Worm (Caenorhabditis elegans): ENCODE data around the gene fbxa-12.

fbxa-12 gene

ce11 chrIII:2210601-2211000, 8.9 kb upstream of the fbxa-12 start:
- TF ChIP-seq Y105C5A.15 (GFP tag; IDR thresholded peaks at IDR 0.05): no peak
- no peak for TF ChIP-seq lin-13 (GFP tag; optimal IDR thresholded peaks at IDR 0.05)
- TF ChIP-seq cey-2 (tag; optimal IDR thresholded peaks at IDR 0.05; ENCODE audit: borderline replicate concordance, insufficient read depth): no peak
- TF ChIP-seq aha-1 (tag): peak; percentile 95
- no peak for TF ChIP-seq mdt-29 (GFP tag; IDR thresholded peaks at IDR 0.05)

- TF ChIP-seq lin-38 (GFP tag; IDR thresholded peaks at IDR 0.05): peak; percentile 46
- no peak for TF ChIP-seq egl-27 (tag; optimal IDR thresholded peaks at IDR 0.05)
- peak; percentile 45 for TF ChIP-seq dmd-6 (GFP tag; IDR thresholded peaks at IDR 0.05)
- no peak for TF ChIP-seq pqm-1 (tag; optimal IDR thresholded peaks at IDR 0.05)
Measured at ce11 chrIII:2211120-2211519, 8.4 kb upstream of the fbxa-12 start, which contains the start of gene C39B5.14. C39B5.14 (plus strand) TSS chrIII:2211420.

- no peak for TF ChIP-seq hmg-1.1 (GFP tag; IDR thresholded peaks at IDR 0.05)
- TF ChIP-seq madf-5 (GFP tag; IDR thresholded peaks at IDR 0.05): no peak
- no peak for TF ChIP-seq F44E2.7 (GFP tag; IDR thresholded peaks at IDR 0.05)
- TF ChIP-seq zfp-2 (tag; optimal IDR thresholded peaks at IDR 0.05): no peak
- TF ChIP-seq ceh-20 (GFP tag; IDR thresholded peaks at IDR 0.05): no peak
- TF ChIP-seq attf-4 (tag; optimal IDR thresholded peaks at IDR 0.05): no peak
- no peak for TF ChIP-seq Y105C5A.15 (GFP tag; IDR thresholded peaks at IDR 0.05)
- TF ChIP-seq ceh-44 (GFP tag; IDR thresholded peaks at IDR 0.05): no peak
- no peak for TF ChIP-seq skn-1 (tag; optimal IDR thresholded peaks at IDR 0.05)
- TF ChIP-seq ceh-32 (tag; optimal IDR thresholded peaks at IDR 0.05; ENCODE audit: poor library complexity): no peak
- TF ChIP-seq egl-27 (tag; optimal IDR thresholded peaks at IDR 0.05): no peak
- TF ChIP-seq mxl-3 (GFP tag; optimal IDR thresholded peaks at IDR 0.05): peak; percentile 29
- no peak for TF ChIP-seq nhr-48 (tag; optimal IDR thresholded peaks at IDR 0.05)
- no peak for TF ChIP-seq daf-16 (GFP tag; optimal IDR thresholded peaks at IDR 0.05)
- peak; percentile 50 for TF ChIP-seq daf-16 (tag; optimal IDR thresholded peaks at IDR 0.05)
- no peak for TF ChIP-seq lin-29 (GFP tag; IDR thresholded peaks at IDR 0.05)
- no peak for TF ChIP-seq ceh-82 (tag; optimal IDR thresholded peaks at IDR 0.05)
- TF ChIP-seq Y75B8A.6 (GFP tag; IDR thresholded peaks at IDR 0.05): no peak
- TF ChIP-seq ctbp-1 (GFP tag; IDR thresholded peaks at IDR 0.05): no peak
- TF ChIP-seq F49E8.2 (tag; optimal IDR thresholded peaks at IDR 0.05; ENCODE audit: borderline replicate concordance): no peak
- TF ChIP-seq nhr-25 (tag; optimal IDR thresholded peaks at IDR 0.05; ENCODE audit: borderline replicate concordance, insufficient read depth): no peak
- TF ChIP-seq dpl-1 (GFP tag; optimal IDR thresholded peaks at IDR 0.05): no peak
- no peak for TF ChIP-seq zip-2 (tag; optimal IDR thresholded peaks at IDR 0.05)
- no peak for TF ChIP-seq rbr-2 (tag; optimal IDR thresholded peaks at IDR 0.05)
- TF ChIP-seq ces-1 (GFP tag; optimal IDR thresholded peaks at IDR 0.05): no peak
- TF ChIP-seq pha-4 (GFP tag; IDR thresholded peaks at IDR 0.05): no peak
- no peak for TF ChIP-seq pha-4 (tag; optimal IDR thresholded peaks at IDR 0.05)
- no peak for TF ChIP-seq lin-1 (GFP tag; IDR thresholded peaks at IDR 0.05)
- peak; percentile 58; the same call in 1 of the 2 replicates for TF ChIP-seq php-3 (GFP tag; IDR thresholded peaks at IDR 0.05)
- no peak for TF ChIP-seq mes-2 (tag; optimal IDR thresholded peaks at IDR 0.05; ENCODE audit: poor library complexity, severe bottlenecking)
- TF ChIP-seq snpc-4 (tag; optimal IDR thresholded peaks at IDR 0.05): no peak
- no peak for TF ChIP-seq lsy-2 (tag; optimal IDR thresholded peaks at IDR 0.05)
- no peak for TF ChIP-seq nhr-237 (tag; optimal IDR thresholded peaks at IDR 0.05)
- no peak for TF ChIP-seq D1046.2 (GFP tag; IDR thresholded peaks at IDR 0.05)
- peak; percentile 19 for TF ChIP-seq nhr-28 (tag; optimal IDR thresholded peaks at IDR 0.05)
- TF ChIP-seq gei-8 (GFP tag; optimal IDR thresholded peaks at IDR 0.05): no peak
- no peak for TF ChIP-seq madf-9 (GFP tag; conservative IDR thresholded peaks at IDR 0.05)
- no peak for TF ChIP-seq daf-12 (tag; optimal IDR thresholded peaks at IDR 0.05)
- TF ChIP-seq pqm-1 (tag; optimal IDR thresholded peaks at IDR 0.05): no peak
- TF ChIP-seq saeg-2 (GFP tag; IDR thresholded peaks at IDR 0.05): no peak
- TF ChIP-seq ztf-7 (tag; optimal IDR thresholded peaks at IDR 0.05): no peak
- no peak for TF ChIP-seq F37D6.2 (tag; optimal IDR thresholded peaks at IDR 0.05)
Measured at ce11 chrIII:2212343-2212742, 7.2 kb upstream of the fbxa-12 start.

Measured in whole organism, L4 larva.